Worm (Caenorhabditis elegans): ENCODE data around the gene C14A4.9.

- TF ChIP-seq ceh-24 (tag; optimal IDR thresholded peaks at IDR 0.05): no peak
- no peak for TF ChIP-seq fkh-10 (GFP tag; optimal IDR thresholded peaks at IDR 0.05)
- TF ChIP-seq hlh-6 (tag; optimal IDR thresholded peaks at IDR 0.05): no peak
- TF ChIP-seq ceh-30 (tag; optimal IDR thresholded peaks at IDR 0.05): no peak
- no peak for TF ChIP-seq ceh-34 (tag; optimal IDR thresholded peaks at IDR 0.05)
- no peak for TF ChIP-seq Y22D7AL.16 (tag; optimal IDR thresholded peaks at IDR 0.05)
- no peak for TF ChIP-seq ceh-9 (tag; optimal IDR thresholded peaks at IDR 0.05)
- no peak for TF ChIP-seq ztf-16 (tag; optimal IDR thresholded peaks at IDR 0.05)
- no peak for TF ChIP-seq F13H6.1 (tag; optimal IDR thresholded peaks at IDR 0.05)
- no peak for TF ChIP-seq lim-6 (tag; optimal IDR thresholded peaks at IDR 0.05)
Measured at ce11 chrII:10605512-10605911, 6.4 kb downstream of the C14A4.9 start, which contains the start of gene taf-13.

Data from whole organism, late embryonic.